Worm (Caenorhabditis elegans): ENCODE measurements around the gene B0416.7.

Gene B0416.7

ce11 chrX:9271886-9272285 is 25.8 kb downstream of the B0416.7 start:
- no peak for TF ChIP-seq ztf-29 (GFP tag; IDR thresholded peaks at IDR 0.05)
- TF ChIP-seq T22C8.4 (GFP tag; IDR thresholded peaks at IDR 0.05), result no peak

ce11 chrX:9270753-9271152 is 27.0 kb downstream of the B0416.7 start, which contains the start of gene B0416.5:
Gene B0416.5 (minus strand): TSS chrX:9270853.
- TF ChIP-seq klf-2 (GFP tag; conservative IDR thresholded peaks at IDR 0.05), result no peak
- TF ChIP-seq cog-1 (tag; optimal IDR thresholded peaks at IDR 0.05), result no peak
- no peak for TF ChIP-seq flt-1 (GFP tag; IDR thresholded peaks at IDR 0.05)
- no peak for TF ChIP-seq tab-1 (GFP tag; IDR thresholded peaks at IDR 0.05)

- TF ChIP-seq klf-2 (GFP tag; conservative IDR thresholded peaks at IDR 0.05) (no peak), ztf-29 (GFP tag; IDR thresholded peaks at IDR 0.05) (no peak), med-1 (GFP tag; optimal IDR thresholded peaks at IDR 0.05; ENCODE audit: insufficient read depth) (no peak), T22C8.4 (GFP tag; IDR thresholded peaks at IDR 0.05) (no peak), ztf-23 (GFP tag; IDR thresholded peaks at IDR 0.05) (no peak), ref-1 (GFP tag; conservative IDR thresholded peaks at IDR 0.05) (no peak), cog-1 (tag; optimal IDR thresholded peaks at IDR 0.05) (no peak), tab-1 (GFP tag; IDR thresholded peaks at IDR 0.05) (no peak), flt-1 (GFP tag; IDR thresholded peaks at IDR 0.05) (no peak)
Measured at ce11 chrX:9268373-9268772, 29.4 kb downstream of the B0416.7 start.

- no peak for TF ChIP-seq T22C8.4 (GFP tag; IDR thresholded peaks at IDR 0.05)
- no peak for TF ChIP-seq tab-1 (GFP tag; IDR thresholded peaks at IDR 0.05)
- no peak for TF ChIP-seq cog-1 (tag; optimal IDR thresholded peaks at IDR 0.05)
- no peak for TF ChIP-seq klf-2 (GFP tag; conservative IDR thresholded peaks at IDR 0.05)
- no peak for TF ChIP-seq ztf-29 (GFP tag; IDR thresholded peaks at IDR 0.05)
- no peak for TF ChIP-seq med-1 (GFP tag; optimal IDR thresholded peaks at IDR 0.05; ENCODE audit: insufficient read depth)
- no peak for TF ChIP-seq ztf-23 (GFP tag; IDR thresholded peaks at IDR 0.05)
- TF ChIP-seq flt-1 (GFP tag; IDR thresholded peaks at IDR 0.05), result no peak
- TF ChIP-seq ref-1 (GFP tag; conservative IDR thresholded peaks at IDR 0.05), result no peak
Measured at ce11 chrX:9266512-9266911, 31.2 kb downstream of the B0416.7 start.

- no peak for TF ChIP-seq klf-2 (GFP tag; conservative IDR thresholded peaks at IDR 0.05)
- no peak for TF ChIP-seq ztf-23 (GFP tag; IDR thresholded peaks at IDR 0.05)
- TF ChIP-seq flt-1 (GFP tag; IDR thresholded peaks at IDR 0.05), result no peak
- TF ChIP-seq ref-1 (GFP tag; conservative IDR thresholded peaks at IDR 0.05), result no peak
- no peak for TF ChIP-seq tab-1 (GFP tag; IDR thresholded peaks at IDR 0.05)
- no peak for TF ChIP-seq T22C8.4 (GFP tag; IDR thresholded peaks at IDR 0.05)
- TF ChIP-seq ztf-29 (GFP tag; IDR thresholded peaks at IDR 0.05), result no peak
- TF ChIP-seq cog-1 (tag; optimal IDR thresholded peaks at IDR 0.05), result no peak
- TF ChIP-seq med-1 (GFP tag; optimal IDR thresholded peaks at IDR 0.05; ENCODE audit: insufficient read depth), result no peak
Measured at ce11 chrX:9264636-9265035, 33.1 kb downstream of the B0416.7 start.

ce11 chrX:9264231-9264630 is 33.5 kb downstream of the B0416.7 start, which contains the start of gene F18G5.6:
Gene F18G5.6 (minus strand): TSS chrX:9264331.
- TF ChIP-seq ref-1 (GFP tag; conservative IDR thresholded peaks at IDR 0.05) (no peak), med-1 (GFP tag; optimal IDR thresholded peaks at IDR 0.05; ENCODE audit: insufficient read depth) (no peak)

- TF ChIP-seq med-1 (GFP tag; optimal IDR thresholded peaks at IDR 0.05; ENCODE audit: insufficient read depth) (no peak), T22C8.4 (GFP tag; IDR thresholded peaks at IDR 0.05) (no peak), klf-2 (GFP tag; conservative IDR thresholded peaks at IDR 0.05) (no peak), ztf-23 (GFP tag; IDR thresholded peaks at IDR 0.05) (no peak), tab-1 (GFP tag; IDR thresholded peaks at IDR 0.05) (no peak), cog-1 (tag; optimal IDR thresholded peaks at IDR 0.05) (no peak), ztf-29 (GFP tag; IDR thresholded peaks at IDR 0.05) (no peak), flt-1 (GFP tag; IDR thresholded peaks at IDR 0.05) (no peak), ref-1 (GFP tag; conservative IDR thresholded peaks at IDR 0.05) (no peak)
Measured at ce11 chrX:9261626-9262189, 36.0 kb downstream of the B0416.7 start.

ce11 chrX:9259552-9259951 is 38.2 kb downstream of the B0416.7 start, which contains the start of gene F18G5.1:
Gene F18G5.1 (plus strand): TSS chrX:9259852.
- no peak for TF ChIP-seq cog-1 (tag; optimal IDR thresholded peaks at IDR 0.05)
- TF ChIP-seq flt-1 (GFP tag; IDR thresholded peaks at IDR 0.05), result no peak
- TF ChIP-seq T22C8.4 (GFP tag; IDR thresholded peaks at IDR 0.05), result no peak
- no peak for TF ChIP-seq ztf-23 (GFP tag; IDR thresholded peaks at IDR 0.05)
- TF ChIP-seq ztf-29 (GFP tag; IDR thresholded peaks at IDR 0.05), result no peak
- TF ChIP-seq ref-1 (GFP tag; conservative IDR thresholded peaks at IDR 0.05), result no peak
- TF ChIP-seq tab-1 (GFP tag; IDR thresholded peaks at IDR 0.05), result no peak
- no peak for TF ChIP-seq med-1 (GFP tag; optimal IDR thresholded peaks at IDR 0.05; ENCODE audit: insufficient read depth)
- no peak for TF ChIP-seq klf-2 (GFP tag; conservative IDR thresholded peaks at IDR 0.05)

- TF ChIP-seq ztf-23 (GFP tag; IDR thresholded peaks at IDR 0.05) (no peak), flt-1 (GFP tag; IDR thresholded peaks at IDR 0.05) (no peak), ref-1 (GFP tag; conservative IDR thresholded peaks at IDR 0.05) (no peak), med-1 (GFP tag; optimal IDR thresholded peaks at IDR 0.05; ENCODE audit: insufficient read depth) (no peak), ztf-29 (GFP tag; IDR thresholded peaks at IDR 0.05) (no peak), tab-1 (GFP tag; IDR thresholded peaks at IDR 0.05) (no peak), T22C8.4 (GFP tag; IDR thresholded peaks at IDR 0.05) (no peak), klf-2 (GFP tag; conservative IDR thresholded peaks at IDR 0.05) (no peak), cog-1 (tag; optimal IDR thresholded peaks at IDR 0.05) (no peak)
Measured at ce11 chrX:9255993-9256392, 41.7 kb downstream of the B0416.7 start.

- TF ChIP-seq cog-1 (tag; optimal IDR thresholded peaks at IDR 0.05), result no peak
- no peak for TF ChIP-seq flt-1 (GFP tag; IDR thresholded peaks at IDR 0.05)
- no peak for TF ChIP-seq ztf-23 (GFP tag; IDR thresholded peaks at IDR 0.05)
- no peak for TF ChIP-seq klf-2 (GFP tag; conservative IDR thresholded peaks at IDR 0.05)
Measured at ce11 chrX:9251488-9251887, 46.2 kb downstream of the B0416.7 start, which contains the start of gene pes-8. Gene pes-8 (plus strand): TSS chrX:9251788.

Data from whole organism, midembryonic.